Fruit fly (Drosophila melanogaster) whole organism, prepupa: Measurements from ENCODE around the gene Sfp84E.

Experiments
- Blimp-1 ChIP-seq: fragments of 200-800 bp; sonication (Bioruptor generic); optimal IDR thresholded peaks from 3 replicates; lab custom pipeline; 2017; ENCODE audit warnings: missing biosample characterization, missing genetic modification characterization, mild to moderate bottlenecking, moderate library complexity, missing genetic modification reagents
- CG10631 ChIP-seq: fragments of 200-800 bp; sonication (Bioruptor generic); optimal IDR thresholded peaks from 2 replicates; lab custom pipeline; 2016; ENCODE audit warnings: missing biosample characterization, missing genetic modification characterization
- CG11762 ChIP-seq: fragments of 200-800 bp; sonication (Bioruptor generic); optimal IDR thresholded peaks from 3 replicates; lab custom pipeline; 2016; ENCODE audit warnings: missing biosample characterization, missing genetic modification characterization; ENCODE audit not compliant: insufficient read depth
- CG11902 ChIP-seq: fragments of 200-800 bp; sonication (Bioruptor generic); optimal IDR thresholded peaks from 3 replicates; lab custom pipeline; 2016; ENCODE audit warnings: missing biosample characterization, missing genetic modification characterization
- CG16779 ChIP-seq: fragments of 200-800 bp; sonication (Bioruptor generic); optimal IDR thresholded peaks from 3 replicates; lab custom pipeline; 2017; ENCODE audit warnings: missing biosample characterization, mild to moderate bottlenecking, missing genetic modification characterization
- CG3032 ChIP-seq: fragments of 200-800 bp; optimal IDR thresholded peaks from 2 replicates; lab custom pipeline; 2019; ENCODE audit warnings: missing biosample characterization, mild to moderate bottlenecking, missing genetic modification characterization, moderate library complexity
- CG31627 ChIP-seq: fragments of 200-800 bp; sonication (Bioruptor generic); optimal IDR thresholded peaks from 3 replicates; lab custom pipeline; 2016; ENCODE audit warnings: missing biosample characterization, missing genetic modification characterization
- CG34406 ChIP-seq: fragments of 200-800 bp; sonication (Bioruptor generic); optimal IDR thresholded peaks from 3 replicates; lab custom pipeline; 2016; ENCODE audit warnings: missing biosample characterization, missing genetic modification characterization
- CG3919 ChIP-seq: fragments of 200-800 bp; sonication (Bioruptor generic); optimal IDR thresholded peaks from 3 replicates; lab custom pipeline; 2016; ENCODE audit warnings: missing biosample characterization, missing genetic modification characterization
- CG6163 ChIP-seq: fragments of 200-800 bp; sonication (Bioruptor generic); IDR thresholded peaks from 3 replicates; pipeline ENCODE4 v1.3.6; 2022; ENCODE audit warnings: missing biosample characterization, missing genetic modification characterization
- CG6276 ChIP-seq: fragments of 200-800 bp; sonication (Bioruptor generic); optimal IDR thresholded peaks from 2 replicates; lab custom pipeline; 2017; ENCODE audit warnings: missing biosample characterization, mild to moderate bottlenecking, missing genetic modification characterization
- CG6792 ChIP-seq: fragments of 200-800 bp; sonication (Bioruptor generic); optimal IDR thresholded peaks from 3 replicates; lab custom pipeline; 2016; ENCODE audit warnings: missing biosample characterization, missing genetic modification characterization
- CG8319 ChIP-seq: fragments of 200-800 bp; sonication (Bioruptor generic); optimal IDR thresholded peaks from 3 replicates; lab custom pipeline; 2016; ENCODE audit warnings: missing biosample characterization, missing genetic modification characterization
- CG8632 ChIP-seq: fragments of 200-800 bp; sonication (Bioruptor generic); optimal IDR thresholded peaks from 3 replicates; lab custom pipeline; 2016; ENCODE audit warnings: missing biosample characterization, missing genetic modification characterization
- Eip78C ChIP-seq: fragments of 200-800 bp; sonication (Bioruptor generic); peaks from one replicate; lab custom pipeline; 2016; ENCODE audit warnings: missing biosample characterization, missing genetic modification characterization
- Ets21C ChIP-seq: fragments of 200-800 bp; sonication (Bioruptor generic); optimal IDR thresholded peaks from 3 replicates; lab custom pipeline; 2016; ENCODE audit warnings: missing biosample characterization, missing genetic modification characterization
- Ets96B ChIP-seq: fragments of 200-800 bp; optimal IDR thresholded peaks from 2 replicates; lab custom pipeline; 2019; ENCODE audit warnings: missing biosample characterization, mild to moderate bottlenecking, missing genetic modification characterization, moderate library complexity
- Hr39 ChIP-seq: fragments of 200-800 bp; sonication (Bioruptor generic); optimal IDR thresholded peaks from 2 replicates; lab custom pipeline; 2016; ENCODE audit warnings: missing biosample characterization, missing genetic modification characterization
- Smox ChIP-seq: fragments of 200-800 bp; sonication (Bioruptor generic); optimal IDR thresholded peaks from 3 replicates; lab custom pipeline; 2016; ENCODE audit warnings: missing biosample characterization, missing genetic modification characterization
- Sox102F ChIP-seq: fragments of 200-800 bp; sonication (Bioruptor generic); optimal IDR thresholded peaks from 2 replicates; lab custom pipeline; 2016; ENCODE audit warnings: missing biosample characterization, mild to moderate bottlenecking, missing genetic modification characterization
- Sox14 ChIP-seq: fragments of 200-800 bp; sonication (Bioruptor generic); optimal IDR thresholded peaks from 3 replicates; lab custom pipeline; 2016; ENCODE audit warnings: missing biosample characterization, missing genetic modification characterization
- Sox15 ChIP-seq: fragments of 200-800 bp; sonication (Bioruptor generic); optimal IDR thresholded peaks from 3 replicates; lab custom pipeline; 2016; ENCODE audit warnings: missing biosample characterization, missing genetic modification characterization
- achi ChIP-seq: fragments of 200-800 bp; sonication (Bioruptor generic); optimal IDR thresholded peaks from 3 replicates; lab custom pipeline; 2016; ENCODE audit warnings: missing biosample characterization, missing genetic modification characterization
- cyc ChIP-seq: fragments of 200-800 bp; sonication (Bioruptor generic); optimal IDR thresholded peaks from 3 replicates; lab custom pipeline; 2016; ENCODE audit warnings: missing biosample characterization, missing genetic modification characterization
- dsx ChIP-seq: fragments of 200-800 bp; optimal IDR thresholded peaks from 3 replicates; lab custom pipeline; 2019; ENCODE audit warnings: missing biosample characterization, mild to moderate bottlenecking, missing genetic modification characterization, moderate library complexity; ENCODE audit not compliant: poor library complexity, severe bottlenecking
- eg ChIP-seq: fragments of 200-800 bp; sonication (Bioruptor generic); IDR thresholded peaks from 3 replicates; pipeline ENCODE4 v1.3.6; 2022; ENCODE audit warnings: missing biosample characterization, missing genetic modification characterization
- esn ChIP-seq: fragments of 200-800 bp; sonication (Bioruptor generic); optimal IDR thresholded peaks from 2 replicates; lab custom pipeline; 2016; ENCODE audit warnings: missing biosample characterization, mild to moderate bottlenecking, missing genetic modification characterization, moderate library complexity
- fkh ChIP-seq: fragments of 200-800 bp; sonication (Bioruptor generic); optimal IDR thresholded peaks from 3 replicates; lab custom pipeline; 2017; ENCODE audit warnings: missing biosample characterization, mild to moderate bottlenecking, missing genetic modification characterization, moderate library complexity
- net ChIP-seq: fragments of 200-800 bp; sonication (Bioruptor generic); optimal IDR thresholded peaks from 3 replicates; lab custom pipeline; 2016; ENCODE audit warnings: missing biosample characterization, missing genetic modification characterization
- pdm3 ChIP-seq: fragments of 200-800 bp; sonication (Bioruptor generic); optimal IDR thresholded peaks from 3 replicates; lab custom pipeline; 2016; ENCODE audit warnings: missing biosample characterization, missing genetic modification characterization
- salr ChIP-seq, 2 experiments: fragments of 200-800 bp; sonication (Bioruptor generic); optimal IDR thresholded peaks; 3 replicates each; lab custom pipeline; 2016 to 2018; ENCODE audit warnings: missing biosample characterization in 2 of 2, missing genetic modification characterization in 2 of 2, mild to moderate bottlenecking in 1 of 2
- spab ChIP-seq: fragments of 200-800 bp; sonication (Bioruptor generic); optimal IDR thresholded peaks from 2 replicates; lab custom pipeline; 2017; ENCODE audit warnings: missing biosample characterization, mild to moderate bottlenecking, missing genetic modification characterization, missing genetic modification reagents
- ss ChIP-seq, 2 experiments: fragments of 200-800 bp; sonication (Bioruptor generic); optimal IDR thresholded peaks; 2 replicates in 1 of 2; 3 replicates in 1 of 2; lab custom pipeline; 2017 to 2018; ENCODE audit warnings: mild to moderate bottlenecking in 2 of 2, missing biosample characterization in 2 of 2, missing genetic modification characterization in 2 of 2, moderate library complexity in 1 of 2
- svp ChIP-seq: fragments of 200-800 bp; sonication (Bioruptor generic); peaks from one replicate; lab custom pipeline; 2016; ENCODE audit warnings: missing biosample characterization, missing genetic modification characterization
- vri ChIP-seq: fragments of 200-800 bp; sonication (Bioruptor generic); optimal IDR thresholded peaks from 3 replicates; lab custom pipeline; 2016; ENCODE audit warnings: missing biosample characterization, mild to moderate bottlenecking, missing genetic modification characterization

Gene Sfp84E

dm6 chr3R:7966544-7967264, 13.4 kb downstream of the Sfp84E start (continued):
- TF ChIP-seq Ets21C (GFP tag; lab: Kevin White, UChicago), result no peak
- TF ChIP-seq CG16779 (tag; lab: Kevin White, UChicago), result no peak
- TF ChIP-seq achi (GFP tag; lab: Kevin White, UChicago), result no peak
- no peak for TF ChIP-seq Ets96B (tag; lab: Kevin White, UChicago)
- TF ChIP-seq Hr39 (GFP tag; lab: Kevin White, UChicago), result no peak
- TF ChIP-seq pdm3 (GFP tag; lab: Kevin White, UChicago), result no peak
- no peak for TF ChIP-seq Sox14 (GFP tag; lab: Kevin White, UChicago)
- no peak for TF ChIP-seq CG34406 (GFP tag; lab: Kevin White, UChicago)
- TF ChIP-seq Blimp-1, result peak; percentile 85
- TF ChIP-seq CG31627 (GFP tag; lab: Kevin White, UChicago), result no peak
- no peak for TF ChIP-seq CG10631 (GFP tag; lab: Kevin White, UChicago)
- no peak for TF ChIP-seq CG3919
- TF ChIP-seq esn (GFP tag; lab: Kevin White, UChicago), result no peak
- TF ChIP-seq Smox, result no peak
- TF ChIP-seq CG8319, result no peak

dm6 chr3R:7964751-7965319, 15.3 kb downstream of the Sfp84E start:
- TF ChIP-seq vri (GFP tag; lab: Kevin White, UChicago), result peak; percentile 30
- TF ChIP-seq salr (GFP tag; optimal IDR thresholded peaks at IDR 0.05; lab: Kevin White, UChicago), result no peak
- peak; percentile 95 for TF ChIP-seq dsx (GFP tag; lab: Kevin White, UChicago)
- TF ChIP-seq svp, result peak; percentile 55
- TF ChIP-seq CG8632, result no peak
- TF ChIP-seq fkh, result peak; percentile 38

dm6 chr3R:7963495-7964132, 16.5 kb downstream of the Sfp84E start:
- TF ChIP-seq CG6792 (GFP tag; lab: Kevin White, UChicago), result no peak
- no peak for TF ChIP-seq CG11902 (GFP tag; lab: Kevin White, UChicago)
- no peak for TF ChIP-seq Blimp-1
- TF ChIP-seq eg (GFP tag; lab: Robert Waterston, UW), result no peak; the same call in 1 of the 3 replicates
- TF ChIP-seq achi (GFP tag; lab: Kevin White, UChicago), result no peak
- TF ChIP-seq esn (GFP tag; lab: Kevin White, UChicago), result no peak
- TF ChIP-seq CG6163, result peak; percentile 60; the same call in 1 of the 3 replicates
- no peak for TF ChIP-seq fkh
- peak; percentile 69 for TF ChIP-seq Eip78C
- TF ChIP-seq CG8319, result no peak
- no peak for TF ChIP-seq spab (GFP tag; lab: Kevin White, UChicago)
- TF ChIP-seq CG11762 (GFP tag; lab: Kevin White, UChicago), result no peak
- TF ChIP-seq ss (GFP tag; optimal IDR thresholded peaks at IDR 0.05; lab: Kevin White, UChicago), result peak in 1 of 2 experiments; percentile 46
- TF ChIP-seq Sox15 (GFP tag; lab: Kevin White, UChicago), result no peak
- no peak for TF ChIP-seq CG3032 (tag; lab: Kevin White, UChicago)
- TF ChIP-seq CG16779 (tag; lab: Kevin White, UChicago), result no peak
- TF ChIP-seq net (GFP tag; lab: Kevin White, UChicago), result no peak
- no peak for TF ChIP-seq Sox102F (GFP tag; lab: Kevin White, UChicago)
- peak; percentile 77 for TF ChIP-seq dsx (GFP tag; lab: Kevin White, UChicago)
- TF ChIP-seq CG6276 (GFP tag; lab: Kevin White, UChicago), result no peak
- TF ChIP-seq cyc (GFP tag; lab: Kevin White, UChicago), result no peak
- TF ChIP-seq, all 60 proteins: peak for 4
